Fruit fly (Drosophila melanogaster): ENCODE data around the gene Kul.

Gene Kul

dm6 chr3R:29745056-29745455 lies 19.4 kb downstream of the Kul start, which contains the start of the genes Wdr24 and IntS11 (continued):
- TF ChIP-seq ranshi (GFP tag; IDR thresholded peaks at IDR 0.05) (peak; percentile 94), tin (GFP tag; optimal IDR thresholded peaks at IDR 0.05) (peak; percentile 58), usp (GFP tag; optimal IDR thresholded peaks at IDR 0.05) (no peak), ci (GFP tag; IDR thresholded peaks at IDR 0.05) (peak; percentile 89), B-H2 (GFP tag; optimal IDR thresholded peaks at IDR 0.05) (peak; percentile 74), CG11456 (GFP tag; IDR thresholded peaks at IDR 0.05) (peak; percentile 93), chn (GFP tag; optimal IDR thresholded peaks at IDR 0.05) (peak; percentile 83), Dll (GFP tag; IDR thresholded peaks at IDR 0.05; ENCODE audit: partially characterized antibody) (0 out of 4 replicates have a peak, but pooled peaks have one; percentile 42), dm (GFP tag; optimal IDR thresholded peaks at IDR 0.05) (peak; percentile 74), CG31388 (GFP tag; optimal IDR thresholded peaks at IDR 0.05) (peak; percentile 34), cad (GFP tag; optimal IDR thresholded peaks at IDR 0.05) (no peak), peb (GFP tag; IDR thresholded peaks at IDR 0.05) (peak; percentile 71), CG10654 (GFP tag; optimal IDR thresholded peaks at IDR 0.05) (peak; percentile 48), bigmax (GFP tag; optimal IDR thresholded peaks at IDR 0.05) (no peak), gro (GFP tag; optimal IDR thresholded peaks at IDR 0.05) (peak; percentile 57), CG33213 (GFP tag; optimal IDR thresholded peaks at IDR 0.05) (peak; percentile 42), toy (GFP tag; IDR thresholded peaks at IDR 0.05) (peak; percentile 85), CG3163 (GFP tag; optimal IDR thresholded peaks at IDR 0.05) (no peak), kay (GFP tag; optimal IDR thresholded peaks at IDR 0.05) (peak; percentile 54), Nf-YC (tag; optimal IDR thresholded peaks at IDR 0.05) (peak; percentile 63), CG18619 (GFP tag; optimal IDR thresholded peaks at IDR 0.05) (peak; percentile 67), CG11696 (GFP tag; IDR thresholded peaks at IDR 0.05) (no peak), CTCF (GFP tag; optimal IDR thresholded peaks at IDR 0.05) (peak; percentile 41), Aef1 (GFP tag; IDR thresholded peaks at IDR 0.05) (peak; percentile 96), Lim3 (GFP tag; IDR thresholded peaks at IDR 0.05) (peak; percentile 64), Gug (GFP tag; IDR thresholded peaks at IDR 0.05) (peak; percentile 91), CG5245 (GFP tag; optimal IDR thresholded peaks at IDR 0.05) (no peak), CG14014 (GFP tag; IDR thresholded peaks at IDR 0.05) (peak; percentile 94), CG12104 (GFP tag; optimal IDR thresholded peaks at IDR 0.05) (peak; percentile 72), CG1233 (GFP tag; optimal IDR thresholded peaks at IDR 0.05) (peak; percentile 83), Optix (GFP tag; IDR thresholded peaks at IDR 0.05) (peak; percentile 82; the same call in 2 of the 3 replicates), CHES-1-like (GFP tag; optimal IDR thresholded peaks at IDR 0.05) (peak; percentile 72), CG10462 (GFP tag; optimal IDR thresholded peaks at IDR 0.05) (no peak), h (optimal IDR thresholded peaks at IDR 0.05) (no peak), ase (GFP tag; IDR thresholded peaks at IDR 0.05) (peak; percentile 86), her (GFP tag; optimal IDR thresholded peaks at IDR 0.05) (no peak), CG7372 (GFP tag; IDR thresholded peaks at IDR 0.05) (peak; percentile 93), zf30C (GFP tag; optimal IDR thresholded peaks at IDR 0.05) (no peak), CG13894 (tag; optimal IDR thresholded peaks at IDR 0.05) (no peak), dmrt99B (tag; optimal IDR thresholded peaks at IDR 0.05) (no peak), CG12659 (GFP tag; optimal IDR thresholded peaks at IDR 0.05) (peak; percentile 91), CG12744 (GFP tag; optimal IDR thresholded peaks at IDR 0.05) (peak; percentile 63), CG15514 (GFP tag; optimal IDR thresholded peaks at IDR 0.05) (peak; percentile 84), CrebB (tag; optimal IDR thresholded peaks at IDR 0.05) (peak; percentile 79), NFAT (GFP tag; IDR thresholded peaks at IDR 0.05) (peak; percentile 95), CG8388 (GFP tag; optimal IDR thresholded peaks at IDR 0.05) (no peak), nom (GFP tag; optimal IDR thresholded peaks at IDR 0.05) (peak; percentile 79), sisA (GFP tag; IDR thresholded peaks at IDR 0.05) (peak; percentile 93), Rfx (GFP tag; IDR thresholded peaks at IDR 0.05) (peak; percentile 97), Sox102F (GFP tag; optimal IDR thresholded peaks at IDR 0.05) (peak; percentile 82), CG16779 (GFP tag; IDR thresholded peaks at IDR 0.05) (peak; percentile 36; the same call in 1 of the 2 replicates), CG16813 (GFP tag; IDR thresholded peaks at IDR 0.05; ENCODE audit: partially characterized antibody) (0 out of 3 replicates have a peak, but pooled peaks have one; percentile 26), Lpt (GFP tag; optimal IDR thresholded peaks at IDR 0.05) (no peak)

All from whole organism, embryonic.